Worm (Caenorhabditis elegans): ENCODE measurements around the gene clec-205.

Gene clec-205

DNA sequence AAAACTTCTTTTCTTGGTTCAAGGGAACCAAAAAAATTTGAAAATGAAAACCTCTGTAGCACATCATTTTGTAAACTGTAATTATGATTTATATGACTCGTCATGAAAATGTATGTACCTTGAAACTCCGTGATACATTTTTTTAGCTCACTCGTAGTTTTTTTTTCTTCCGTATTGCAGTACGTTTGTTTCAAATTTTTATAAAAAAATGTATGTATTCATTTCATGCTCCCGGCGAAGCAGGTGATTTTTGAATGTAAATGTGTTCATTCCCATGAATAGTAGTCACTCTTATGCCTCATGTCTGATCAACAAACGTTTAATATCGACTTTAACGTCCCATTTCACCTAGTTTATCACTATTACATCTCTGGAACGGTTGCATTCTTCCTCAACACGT lies 35.3 kb upstream of the clec-205 start, which contains the start of gene sri-27:
sri-27 (plus strand) TSS at position 301 of the 400 bp plus-strand sequence.
- no peak for TF ChIP-seq nhr-28 (tag; optimal IDR thresholded peaks at IDR 0.05)
- no peak for TF ChIP-seq ama-1 (optimal IDR thresholded peaks at IDR 0.05)
- no peak for TF ChIP-seq nhr-67 (tag; optimal IDR thresholded peaks at IDR 0.05)
- TF ChIP-seq lsy-12 (tag; optimal IDR thresholded peaks at IDR 0.05), result no peak
- TF ChIP-seq nhr-12 (tag; optimal IDR thresholded peaks at IDR 0.05), result no peak
- TF ChIP-seq elt-3 (tag; optimal IDR thresholded peaks at IDR 0.05), result no peak
- TF ChIP-seq nhr-76 (tag; optimal IDR thresholded peaks at IDR 0.05), result no peak
- TF ChIP-seq ceh-28 (tag; optimal IDR thresholded peaks at IDR 0.05), result no peak
- TF ChIP-seq pqm-1 (tag; optimal IDR thresholded peaks at IDR 0.05), result no peak
- TF ChIP-seq eor-1 (tag; optimal IDR thresholded peaks at IDR 0.05), result no peak
- no peak for TF ChIP-seq lin-39 (tag; optimal IDR thresholded peaks at IDR 0.05)
- no peak for TF ChIP-seq ZK546.5 (tag; optimal IDR thresholded peaks at IDR 0.05)
- no peak for TF ChIP-seq nhr-237 (tag; optimal IDR thresholded peaks at IDR 0.05)
- no peak for TF ChIP-seq jun-1 (tag; optimal IDR thresholded peaks at IDR 0.05)
- no peak for TF ChIP-seq daf-12 (tag; optimal IDR thresholded peaks at IDR 0.05)
- TF ChIP-seq fkh-10 (GFP tag; optimal IDR thresholded peaks at IDR 0.05), result no peak
- no peak for TF ChIP-seq egl-27 (tag; optimal IDR thresholded peaks at IDR 0.05)
- no peak for TF ChIP-seq zag-1 (tag; optimal IDR thresholded peaks at IDR 0.05)
- no peak for TF ChIP-seq unc-62 (GFP tag; optimal IDR thresholded peaks at IDR 0.05)
- no peak for TF ChIP-seq aly-2 (tag; optimal IDR thresholded peaks at IDR 0.05)

- no peak for TF ChIP-seq aly-2 (tag; optimal IDR thresholded peaks at IDR 0.05)
- no peak for TF ChIP-seq tbx-2 (tag; optimal IDR thresholded peaks at IDR 0.05)
- TF ChIP-seq lsy-12 (tag; optimal IDR thresholded peaks at IDR 0.05), result no peak
- TF ChIP-seq snpc-4 (tag; optimal IDR thresholded peaks at IDR 0.05), result no peak
- no peak for TF ChIP-seq zag-1 (tag; optimal IDR thresholded peaks at IDR 0.05)
- no peak for TF ChIP-seq daf-12 (tag; optimal IDR thresholded peaks at IDR 0.05)
- no peak for TF ChIP-seq unc-39 (tag; optimal IDR thresholded peaks at IDR 0.05)
- no peak for TF ChIP-seq nhr-23 (tag; optimal IDR thresholded peaks at IDR 0.05)
- TF ChIP-seq nfya-1 (tag; optimal IDR thresholded peaks at IDR 0.05; ENCODE audit: insufficient read depth), result no peak
- no peak for TF ChIP-seq lin-39 (tag; optimal IDR thresholded peaks at IDR 0.05)
These were observed 28.8 kb upstream of the clec-205 start, which contains the start of gene gst-21 for ce11 chrV:1731918-1732317. gst-21 (minus strand) TSS chrV:1732018.

DNA sequence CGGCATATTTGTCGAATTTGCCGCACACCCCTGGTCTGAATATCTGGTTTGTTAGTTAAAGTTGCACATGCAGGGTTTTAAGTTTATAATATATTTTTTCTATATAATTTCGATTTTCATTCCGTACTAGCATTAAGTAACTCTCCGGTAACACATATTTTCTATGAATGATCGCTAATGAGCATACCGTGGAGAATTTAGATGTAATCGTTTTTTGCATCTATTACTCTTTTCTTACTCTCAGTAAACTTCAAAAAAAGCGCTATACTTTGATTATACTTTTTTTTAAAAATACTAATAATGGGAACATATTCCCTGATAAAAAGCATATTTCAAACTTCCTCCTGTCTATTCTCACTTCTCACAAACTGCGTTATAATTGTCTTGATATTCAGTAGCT lies 26.1 kb upstream of the clec-205 start, which contains the start of gene str-160:
str-160 (plus strand) TSS at position 301 of the 400 bp plus-strand sequence.
- TF ChIP-seq nhr-77 (tag; optimal IDR thresholded peaks at IDR 0.05) (no peak), fkh-10 (GFP tag; optimal IDR thresholded peaks at IDR 0.05) (no peak), nhr-11 (tag; optimal IDR thresholded peaks at IDR 0.05) (no peak), nhr-12 (tag; optimal IDR thresholded peaks at IDR 0.05) (no peak), lin-15B (tag; optimal IDR thresholded peaks at IDR 0.05) (no peak), snpc-4 (tag; optimal IDR thresholded peaks at IDR 0.05) (no peak), skn-1 (tag; optimal IDR thresholded peaks at IDR 0.05) (no peak), lsy-12 (tag; optimal IDR thresholded peaks at IDR 0.05) (no peak), elt-3 (tag; optimal IDR thresholded peaks at IDR 0.05) (no peak), unc-62 (GFP tag; optimal IDR thresholded peaks at IDR 0.05) (no peak), elt-2 (tag; optimal IDR thresholded peaks at IDR 0.05) (no peak), nhr-28 (tag; optimal IDR thresholded peaks at IDR 0.05) (no peak), aly-2 (tag; optimal IDR thresholded peaks at IDR 0.05) (no peak), daf-12 (tag; optimal IDR thresholded peaks at IDR 0.05) (no peak)

- no peak for TF ChIP-seq ceh-9 (tag; optimal IDR thresholded peaks at IDR 0.05)
- TF ChIP-seq lin-15B (tag; optimal IDR thresholded peaks at IDR 0.05), result no peak
- no peak for TF ChIP-seq ztf-4 (tag; optimal IDR thresholded peaks at IDR 0.05)
- no peak for TF ChIP-seq zag-1 (tag; optimal IDR thresholded peaks at IDR 0.05)
- no peak for TF ChIP-seq fkh-10 (GFP tag; optimal IDR thresholded peaks at IDR 0.05)
- TF ChIP-seq nhr-28 (tag; optimal IDR thresholded peaks at IDR 0.05), result no peak
- no peak for TF ChIP-seq mdl-1 (tag; optimal IDR thresholded peaks at IDR 0.05)
- TF ChIP-seq unc-39 (tag; optimal IDR thresholded peaks at IDR 0.05), result no peak
- TF ChIP-seq nhr-237 (tag; optimal IDR thresholded peaks at IDR 0.05), result no peak
- TF ChIP-seq R02D3.7 (tag; optimal IDR thresholded peaks at IDR 0.05), result no peak
- TF ChIP-seq pha-4 (tag; optimal IDR thresholded peaks at IDR 0.05), result no peak
- no peak for TF ChIP-seq egl-5 (tag; optimal IDR thresholded peaks at IDR 0.05)
- TF ChIP-seq elt-2 (tag; optimal IDR thresholded peaks at IDR 0.05), result no peak
These were observed 19.6 kb upstream of the clec-205 start, which contains the start of gene srab-25 for ce11 chrV:1741074-1741473. srab-25 (minus strand) TSS chrV:1741174.

Measured in whole organism, L3 larva.